Worm (Caenorhabditis elegans) whole organism, L4/young adult: ENCODE data around the gene irld-18.

ENCODE experiments used
- W03F9.2 ChIP-seq: fragments of 150-350 bp; optimal IDR thresholded peaks from 2 replicates; lab custom pipeline; 2014; ENCODE audit warnings: missing biosample characterization, missing genetic modification characterization
- him-1 ChIP-seq: sonication (generic microtip); optimal IDR thresholded peaks from 2 replicates; lab custom pipeline; 2016; ENCODE audit warnings: missing genotype, missing genetic modification reagents, missing genetic modification characterization, missing compliant biosample characterization

- TF ChIP-seq him-1 (tag; lab: Kevin White, UChicago) (no peak), W03F9.2 (tag; lab: Kevin White, UChicago) (no peak)
These were observed 26.1 kb downstream of the irld-18 start, which contains the start of gene Y57G11B.6 for ce11 chrIV:14554788-14555187.
